Worm (Caenorhabditis elegans): ENCODE measurements around the gene T14B4.20.

T14B4.20 gene

DNA sequence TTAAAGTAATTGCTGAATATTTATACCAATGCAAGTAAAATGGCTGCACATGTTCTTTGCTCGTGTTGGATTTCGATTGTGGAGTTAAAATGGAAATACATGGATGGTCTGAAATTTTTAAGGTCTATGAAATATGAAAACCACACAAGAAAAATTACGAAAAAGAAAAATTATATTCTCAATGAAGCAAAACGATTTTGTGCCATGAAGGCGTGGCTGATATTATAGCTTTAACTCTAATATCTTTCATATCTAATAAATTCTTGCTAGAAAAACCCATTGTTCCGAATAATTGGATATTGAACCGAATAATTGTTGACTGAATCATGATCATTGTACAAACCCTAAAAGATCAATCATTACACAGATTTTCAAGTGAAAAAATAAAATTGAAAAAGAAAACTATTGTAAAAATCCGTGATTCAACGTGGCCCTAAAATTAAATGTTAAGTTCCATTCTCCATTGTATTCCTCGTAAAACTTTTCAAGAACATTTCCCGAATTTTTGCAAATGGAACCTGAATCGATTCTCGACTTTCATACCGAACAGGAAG lies 38.0 kb downstream of the T14B4.20 start, which contains the start of the genes srx-95 and fis-1:
srx-95 (minus strand) TSS at position 101 of the 554 bp plus-strand sequence.
fis-1 (plus strand) TSS at position 504 of the 554 bp plus-strand sequence.
- TF ChIP-seq scrt-1 (GFP tag; IDR thresholded peaks at IDR 0.05) (no peak), B0310.2 (tag; optimal IDR thresholded peaks at IDR 0.05) (no peak), ceh-36 (tag; optimal IDR thresholded peaks at IDR 0.05) (no peak), hmg-4 (GFP tag; optimal IDR thresholded peaks at IDR 0.05) (no peak), F13C5.2 (tag; optimal IDR thresholded peaks at IDR 0.05) (no peak), hnd-1 (tag; optimal IDR thresholded peaks at IDR 0.05) (no peak), hmbx-1 (tag; optimal IDR thresholded peaks at IDR 0.05) (no peak), sea-1 (GFP tag; conservative IDR thresholded peaks at IDR 0.05) (no peak), tbx-11 (GFP tag; IDR thresholded peaks at IDR 0.05) (no peak), aly-1 (tag; optimal IDR thresholded peaks at IDR 0.05) (no peak), ceh-13 (GFP tag; optimal IDR thresholded peaks at IDR 0.05) (no peak), ama-1 (optimal IDR thresholded peaks at IDR 0.05) (no peak), flt-1 (GFP tag; IDR thresholded peaks at IDR 0.05) (no peak), tra-4 (tag; optimal IDR thresholded peaks at IDR 0.05) (no peak), pes-1 (GFP tag; IDR thresholded peaks at IDR 0.05) (no peak), tbx-37 (GFP tag; conservative IDR thresholded peaks at IDR 0.05) (no peak), ets-7 (tag; optimal IDR thresholded peaks at IDR 0.05) (no peak)

ce11 chrII:6756232-6756631 lies 39.5 kb downstream of the T14B4.20 start, which contains the start of gene F41G3.3:
TSS of gene F41G3.3 (plus strand) at chrII:6756532.
- TF ChIP-seq tbx-11 (GFP tag; IDR thresholded peaks at IDR 0.05) (no peak), tbx-37 (GFP tag; conservative IDR thresholded peaks at IDR 0.05) (no peak), pes-1 (GFP tag; IDR thresholded peaks at IDR 0.05) (no peak), tra-4 (tag; optimal IDR thresholded peaks at IDR 0.05) (no peak), hmbx-1 (tag; optimal IDR thresholded peaks at IDR 0.05) (no peak), hmg-4 (GFP tag; optimal IDR thresholded peaks at IDR 0.05) (no peak), flt-1 (GFP tag; IDR thresholded peaks at IDR 0.05) (no peak), ama-1 (optimal IDR thresholded peaks at IDR 0.05) (no peak), F13C5.2 (tag; optimal IDR thresholded peaks at IDR 0.05) (no peak), scrt-1 (GFP tag; IDR thresholded peaks at IDR 0.05) (no peak), B0310.2 (tag; optimal IDR thresholded peaks at IDR 0.05) (no peak), hnd-1 (tag; optimal IDR thresholded peaks at IDR 0.05) (no peak)

DNA sequence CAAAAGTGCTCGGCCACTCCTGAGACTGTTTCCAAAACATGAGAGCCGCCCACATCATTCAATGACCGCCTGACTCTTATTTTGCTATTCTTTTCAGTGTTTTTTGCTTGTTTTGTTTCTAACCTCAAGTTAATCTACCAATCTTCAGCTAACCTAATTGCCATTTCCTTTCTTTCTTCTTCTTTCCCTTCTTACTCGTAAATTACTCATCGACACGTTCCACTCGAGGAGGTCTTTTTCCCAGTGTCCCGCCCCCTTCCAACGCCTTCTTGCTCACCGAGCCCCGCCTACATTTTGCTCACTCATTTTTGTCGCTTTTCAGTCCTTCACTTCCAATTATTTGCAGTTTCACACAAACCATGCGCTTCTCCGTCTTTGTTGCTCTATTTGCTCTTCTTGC lies 48.0 kb downstream of the T14B4.20 start, which contains the start of gene nlp-50:
nlp-50 (plus strand) TSS at position 301 of the 400 bp plus-strand sequence.
- TF ChIP-seq ceh-13 (GFP tag; optimal IDR thresholded peaks at IDR 0.05) = no peak
- TF ChIP-seq pes-1 (GFP tag; IDR thresholded peaks at IDR 0.05) = no peak
- no peak for TF ChIP-seq ets-7 (tag; optimal IDR thresholded peaks at IDR 0.05)
- TF ChIP-seq tbx-37 (GFP tag; conservative IDR thresholded peaks at IDR 0.05) = no peak
- no peak for TF ChIP-seq sea-1 (GFP tag; conservative IDR thresholded peaks at IDR 0.05)
- no peak for TF ChIP-seq hnd-1 (tag; optimal IDR thresholded peaks at IDR 0.05)
- TF ChIP-seq B0310.2 (tag; optimal IDR thresholded peaks at IDR 0.05) = no peak
- TF ChIP-seq flt-1 (GFP tag; IDR thresholded peaks at IDR 0.05) = no peak

Data from whole organism, early embryonic.